Worm (Caenorhabditis elegans) whole organism, L2 larva: ENCODE measurements around the gene C12D12.3.

ENCODE experiments used
- C34F6.9 ChIP-seq: fragments of 150-350 bp; optimal IDR thresholded peaks from 2 replicates; lab custom pipeline; 2014; ENCODE audit warnings: missing biosample characterization, missing genetic modification characterization
- R02D3.7 ChIP-seq: fragments of 150-350 bp; optimal IDR thresholded peaks from 2 replicates; lab custom pipeline; 2014; ENCODE audit warnings: missing biosample characterization, missing genetic modification characterization
- ZK546.5 ChIP-seq: sonication (generic microtip); optimal IDR thresholded peaks from 2 replicates; lab custom pipeline; 2017; ENCODE audit warnings: missing biosample characterization, missing genetic modification characterization
- alr-1 ChIP-seq: fragments of 150-350 bp; optimal IDR thresholded peaks from 2 replicates; lab custom pipeline; 2014; ENCODE audit warnings: missing biosample characterization, missing genetic modification characterization
- aly-2 ChIP-seq: fragments of 150-350 bp; optimal IDR thresholded peaks from 2 replicates; lab custom pipeline; 2014; ENCODE audit warnings: missing biosample characterization, missing genetic modification characterization
- ama-1 ChIP-seq: fragments of 150-350 bp; optimal IDR thresholded peaks from 2 replicates; lab custom pipeline; 2018; ENCODE audit warnings: inconsistent platforms
- blmp-1 ChIP-seq: sonication (generic microtip); optimal IDR thresholded peaks from 2 replicates; lab custom pipeline; 2017; ENCODE audit warnings: missing genetic modification characterization, mild to moderate bottlenecking, missing compliant biosample characterization, antibody characterized with exemption, moderate library complexity; ENCODE audit not compliant: insufficient read depth
- ceh-16 ChIP-seq: fragments of 150-350 bp; optimal IDR thresholded peaks from 2 replicates; lab custom pipeline; 2014; ENCODE audit warnings: missing biosample characterization, missing genetic modification characterization
- ceh-82 ChIP-seq: fragments of 150-350 bp; optimal IDR thresholded peaks from 2 replicates; lab custom pipeline; 2014; ENCODE audit warnings: missing biosample characterization, missing genetic modification characterization
- crh-2 ChIP-seq: sonication (generic microtip); optimal IDR thresholded peaks from 2 replicates; lab custom pipeline; 2017; ENCODE audit warnings: missing biosample characterization, missing genetic modification characterization
- dmd-4 ChIP-seq: sonication (generic microtip); optimal IDR thresholded peaks from 2 replicates; lab custom pipeline; 2017; ENCODE audit warnings: missing biosample characterization, missing genetic modification characterization
- egl-27 ChIP-seq: sonication (generic microtip); optimal IDR thresholded peaks from 3 replicates; lab custom pipeline; 2017; ENCODE audit warnings: missing biosample characterization, missing genetic modification reagents, missing genetic modification characterization
- elt-1 ChIP-seq: fragments of 150-350 bp; optimal IDR thresholded peaks from 2 replicates; lab custom pipeline; 2014; ENCODE audit warnings: missing biosample characterization, missing genetic modification characterization
- fos-1 ChIP-seq: fragments of 150-350 bp; optimal IDR thresholded peaks from 2 replicates; lab custom pipeline; 2014; ENCODE audit warnings: missing biosample characterization, missing genetic modification characterization
- gmeb-1 ChIP-seq: fragments of 150-350 bp; optimal IDR thresholded peaks from 2 replicates; lab custom pipeline; 2014; ENCODE audit warnings: missing biosample characterization, missing genetic modification characterization
- lin-11 ChIP-seq: fragments of 150-350 bp; sonication (generic microtip); optimal IDR thresholded peaks from 2 replicates; lab custom pipeline; 2014; ENCODE audit warnings: missing biosample characterization, missing genetic modification characterization, inconsistent platforms, mixed read lengths
- lin-13 ChIP-seq: fragments of 150-350 bp; optimal IDR thresholded peaks from 2 replicates; lab custom pipeline; 2014; ENCODE audit warnings: missing biosample characterization, missing genetic modification reagents, missing genetic modification characterization
- lin-39 ChIP-seq: fragments of 150-350 bp; optimal IDR thresholded peaks from 2 replicates; lab custom pipeline; 2014; ENCODE audit warnings: missing biosample characterization, missing genetic modification reagents, missing genetic modification characterization
- lsy-2 ChIP-seq, 2 experiments: fragments of 150-350 bp in 1 of 2; sonication (generic microtip) in 1 of 2; optimal IDR thresholded peaks; 2 replicates each; lab custom pipeline; 2014 to 2017; ENCODE audit warnings: missing biosample characterization in 2 of 2, missing genetic modification characterization in 2 of 2
- mab-5 ChIP-seq: fragments of 150-350 bp; optimal IDR thresholded peaks from 2 replicates; lab custom pipeline; 2014; ENCODE audit warnings: missing biosample characterization, missing genetic modification characterization
- mbf-1 ChIP-seq: sonication (generic microtip); optimal IDR thresholded peaks from 2 replicates; lab custom pipeline; 2017; ENCODE audit warnings: missing biosample characterization, missing genetic modification characterization
- nhr-10 ChIP-seq: sonication (generic microtip); optimal IDR thresholded peaks from 2 replicates; lab custom pipeline; 2017; ENCODE audit warnings: missing biosample characterization, missing genetic modification characterization
- nhr-11 ChIP-seq: fragments of 150-350 bp; optimal IDR thresholded peaks from 2 replicates; lab custom pipeline; 2014; ENCODE audit warnings: missing biosample characterization, missing genetic modification characterization
- nhr-12 ChIP-seq: fragments of 150-350 bp; optimal IDR thresholded peaks from 2 replicates; lab custom pipeline; 2014; ENCODE audit warnings: missing biosample characterization, missing genetic modification characterization
- nhr-129 ChIP-seq: fragments of 150-350 bp; optimal IDR thresholded peaks from 2 replicates; lab custom pipeline; 2014; ENCODE audit warnings: missing biosample characterization, missing genetic modification characterization
- nhr-21 ChIP-seq: fragments of 150-350 bp; optimal IDR thresholded peaks from 2 replicates; lab custom pipeline; 2014; ENCODE audit warnings: missing biosample characterization, missing genetic modification characterization
- nhr-237 ChIP-seq: fragments of 150-350 bp; optimal IDR thresholded peaks from 2 replicates; lab custom pipeline; 2014; ENCODE audit warnings: missing biosample characterization, missing genetic modification characterization
- nhr-25 ChIP-seq: fragments of 150-350 bp; sonication (generic microtip); optimal IDR thresholded peaks from 3 replicates; lab custom pipeline; 2014; ENCODE audit warnings: missing biosample characterization, missing genetic modification characterization
- nhr-6 ChIP-seq: fragments of 150-350 bp; optimal IDR thresholded peaks from 2 replicates; lab custom pipeline; 2014; ENCODE audit warnings: missing biosample characterization, missing genetic modification characterization
- nhr-77 ChIP-seq: fragments of 150-350 bp; optimal IDR thresholded peaks from 2 replicates; lab custom pipeline; 2014; ENCODE audit warnings: missing biosample characterization, missing genetic modification characterization
- peb-1 ChIP-seq: fragments of 150-350 bp; optimal IDR thresholded peaks from 2 replicates; lab custom pipeline; 2014; ENCODE audit warnings: missing biosample characterization, missing genetic modification characterization
- sem-4 ChIP-seq: fragments of 150-350 bp; optimal IDR thresholded peaks from 2 replicates; lab custom pipeline; 2014; ENCODE audit warnings: missing biosample characterization, missing genetic modification reagents, missing genetic modification characterization
- skn-1 ChIP-seq: sonication (generic microtip); optimal IDR thresholded peaks from 2 replicates; lab custom pipeline; 2017; ENCODE audit warnings: missing biosample characterization, missing genetic modification characterization
- sma-3 ChIP-seq: sonication (generic microtip); optimal IDR thresholded peaks from 2 replicates; lab custom pipeline; 2016; ENCODE audit warnings: missing genetic modification reagents, missing genetic modification characterization, missing compliant biosample characterization
- sma-9 ChIP-seq, 2 experiments: fragments of 150-350 bp in 1 of 2; sonication (generic microtip) in 1 of 2; optimal IDR thresholded peaks; 2 replicates each; lab custom pipeline; 2014 to 2016; ENCODE audit warnings: missing genetic modification characterization in 2 of 2, mild to moderate bottlenecking in 1 of 2, missing biosample characterization in 1 of 2, missing compliant biosample characterization in 1 of 2, missing genetic modification reagents in 1 of 2, moderate library complexity in 1 of 2
- snpc-4 ChIP-seq: fragments of 150-350 bp; optimal IDR thresholded peaks from 2 replicates; lab custom pipeline; 2014; ENCODE audit warnings: missing biosample characterization, missing genetic modification characterization
- unc-39 ChIP-seq: fragments of 150-350 bp; optimal IDR thresholded peaks from 2 replicates; lab custom pipeline; 2014; ENCODE audit warnings: missing biosample characterization, missing genetic modification characterization
- unc-55 ChIP-seq: fragments of 150-350 bp; sonication (generic microtip); optimal IDR thresholded peaks from 3 replicates; lab custom pipeline; 2014; ENCODE audit warnings: missing biosample characterization, missing genetic modification reagents, missing genetic modification characterization
- unc-62 ChIP-seq: fragments of 150-350 bp; optimal IDR thresholded peaks from 2 replicates; lab custom pipeline; 2014; ENCODE audit warnings: missing biosample characterization, missing genetic modification reagents, missing genetic modification characterization
- ztf-1 ChIP-seq: fragments of 200-800 bp; sonication (Bioruptor generic); conservative IDR thresholded peaks from 2 replicates; pipeline ENCODE4 v1.3.6; 2022; ENCODE audit warnings: missing genetic modification characterization, missing compliant biosample characterization
- ztf-4 ChIP-seq: fragments of 150-350 bp; optimal IDR thresholded peaks from 2 replicates; lab custom pipeline; 2014; ENCODE audit warnings: missing biosample characterization, missing genetic modification characterization

Gene C12D12.3

ce11 chrX:3488993-3489392 lies at the start of gene C12D12.3:
Gene C12D12.3 (plus strand): TSS chrX:3489293.
- TF ChIP-seq snpc-4 (no peak), lin-39 (tag; lab: Kevin White, UChicago) (no peak), sma-3 (GFP tag; lab: Kevin White, UChicago) (no peak), aly-2 (tag; lab: Kevin White, UChicago) (no peak), nhr-237 (tag; lab: Kevin White, UChicago) (no peak), dmd-4 (tag; lab: Kevin White, UChicago) (no peak), alr-1 (tag; lab: Kevin White, UChicago) (no peak), nhr-10 (no peak), ztf-4 (no peak), fos-1 (tag; lab: Kevin White, UChicago) (no peak), nhr-21 (tag; lab: Kevin White, UChicago) (no peak), nhr-6 (tag; lab: Kevin White, UChicago) (no peak), blmp-1 (tag; lab: Kevin White, UChicago) (no peak), mbf-1 (tag; lab: Kevin White, UChicago) (no peak), unc-39 (tag; lab: Kevin White, UChicago) (no peak), sma-9 (GFP tag; optimal IDR thresholded peaks at IDR 0.05; lab: Kevin White, UChicago) (no peak), sma-9 (tag; optimal IDR thresholded peaks at IDR 0.05; lab: Kevin White, UChicago) (no peak), R02D3.7 (no peak)

- TF ChIP-seq mab-5 (no peak), nhr-129 (no peak)
These were observed 49.3 kb upstream of the C12D12.3 start for ce11 chrX:3439823-3440222.

ce11 chrX:3440308-3440707 lies 48.8 kb upstream of the C12D12.3 start:
- TF ChIP-seq unc-55 (no peak), sma-9 (GFP tag; optimal IDR thresholded peaks at IDR 0.05; lab: Kevin White, UChicago) (no peak), sma-9 (tag; optimal IDR thresholded peaks at IDR 0.05; lab: Kevin White, UChicago) (no peak), aly-2 (tag; lab: Kevin White, UChicago) (no peak), nhr-12 (tag; lab: Kevin White, UChicago) (no peak), lin-11 (tag; lab: Kevin White, UChicago) (no peak), alr-1 (tag; lab: Kevin White, UChicago) (no peak), fos-1 (tag; lab: Kevin White, UChicago) (no peak), peb-1 (no peak), gmeb-1 (no peak), elt-1 (tag; lab: Kevin White, UChicago) (no peak), ceh-16 (tag; lab: Kevin White, UChicago) (no peak)

ce11 chrX:3441539-3441938 lies 47.6 kb upstream of the C12D12.3 start, which contains the start of gene ZK813.3:
Gene ZK813.3 (plus strand): TSS chrX:3441839.
- TF ChIP-seq nhr-10, result no peak
- no peak for TF ChIP-seq egl-27
- no peak for TF ChIP-seq ama-1 (lab: Kevin White, UChicago)
- TF ChIP-seq sem-4, result no peak
- no peak for TF ChIP-seq nhr-12 (tag; lab: Kevin White, UChicago)
- TF ChIP-seq aly-2 (tag; lab: Kevin White, UChicago), result no peak
- no peak for TF ChIP-seq unc-39 (tag; lab: Kevin White, UChicago)
- TF ChIP-seq nhr-11 (tag; lab: Kevin White, UChicago), result no peak
- TF ChIP-seq C34F6.9 (tag; lab: Kevin White, UChicago), result no peak
- no peak for TF ChIP-seq lsy-2 (tag; optimal IDR thresholded peaks at IDR 0.05; lab: Kevin White, UChicago)
- no peak for TF ChIP-seq R02D3.7
- no peak for TF ChIP-seq nhr-129
- TF ChIP-seq ceh-82, result no peak

- TF ChIP-seq unc-62 (GFP tag; lab: Kevin White, UChicago), result no peak
- no peak for TF ChIP-seq crh-2 (tag; lab: Kevin White, UChicago)
- no peak for TF ChIP-seq ama-1 (lab: Kevin White, UChicago)
- no peak for TF ChIP-seq lin-13
- no peak for TF ChIP-seq blmp-1 (tag; lab: Kevin White, UChicago)
- no peak for TF ChIP-seq ztf-1 (GFP tag; lab: Robert Waterston, UW)
- no peak for TF ChIP-seq nhr-21 (tag; lab: Kevin White, UChicago)
- no peak for TF ChIP-seq R02D3.7
- TF ChIP-seq alr-1 (tag; lab: Kevin White, UChicago), result no peak
- TF ChIP-seq gmeb-1, result no peak
- no peak for TF ChIP-seq lin-39 (tag; lab: Kevin White, UChicago)
- TF ChIP-seq ZK546.5, result no peak
- TF ChIP-seq nhr-77, result no peak
- TF ChIP-seq ztf-4, result no peak
- TF ChIP-seq skn-1, result no peak
- TF ChIP-seq nhr-11 (tag; lab: Kevin White, UChicago), result no peak
- TF ChIP-seq lsy-2 (tag; optimal IDR thresholded peaks at IDR 0.05; lab: Kevin White, UChicago), result no peak
- no peak for TF ChIP-seq nhr-25 (tag; lab: Kevin White, UChicago)
- no peak for TF ChIP-seq snpc-4
These were observed 45.6 kb upstream of the C12D12.3 start, which contains the start of gene ZK813.2 for ce11 chrX:3443526-3443925. Gene ZK813.2 (plus strand): TSS chrX:3443826.
